Fruit fly (Drosophila melanogaster): Measurements from ENCODE around the gene Dnali1.

Dnali1 gene

DNA sequence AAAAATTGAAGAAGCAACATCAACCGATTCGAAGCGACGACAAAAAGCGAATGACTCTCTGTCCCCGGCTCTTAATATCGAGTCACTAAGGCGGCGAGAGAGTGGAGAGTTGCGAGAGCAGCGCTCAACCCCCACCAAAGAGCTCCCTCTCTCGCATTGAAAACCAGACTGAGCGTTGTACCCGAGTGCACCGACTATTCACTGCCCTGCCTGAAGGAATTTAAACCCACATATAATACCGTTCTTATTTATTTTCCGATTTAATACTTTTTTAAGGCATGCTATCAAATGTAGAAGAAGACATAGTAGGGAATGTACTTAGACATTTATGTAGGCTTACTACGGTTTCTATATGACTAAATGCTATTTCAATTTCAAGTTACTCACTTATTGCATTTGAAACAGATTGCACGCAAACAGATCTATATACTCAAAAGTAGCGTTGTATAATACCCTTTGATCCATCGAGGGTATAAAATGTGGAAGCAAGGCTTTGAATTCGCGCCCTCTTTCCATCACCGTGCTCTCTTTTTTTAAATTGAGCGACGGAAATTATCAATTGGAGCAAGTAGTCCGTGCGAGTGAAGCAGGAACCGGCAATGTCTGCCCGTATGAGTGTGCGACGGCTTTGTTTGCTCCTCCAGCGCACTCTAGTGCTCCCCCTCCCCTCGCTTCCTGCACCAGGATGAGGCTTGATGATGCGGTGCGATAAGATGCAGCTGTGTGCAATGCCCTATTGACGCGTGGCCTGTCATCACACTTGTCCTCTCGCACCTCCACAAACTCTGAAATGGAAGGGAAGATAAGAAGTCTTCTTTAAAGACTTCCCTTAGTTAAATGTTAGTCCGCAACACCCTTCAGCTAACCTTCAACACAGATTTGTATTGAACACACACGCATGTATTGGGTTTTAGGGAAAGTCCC is 5.7 kb downstream of the Dnali1 start, which contains the start of gene mthl5 (continued):
- TF ChIP-seq CG17186 (GFP tag; optimal IDR thresholded peaks at IDR 0.05) (peak; percentile 34), PHDP (tag; optimal IDR thresholded peaks at IDR 0.05) (peak; percentile 81), CG11247 (GFP tag; IDR thresholded peaks at IDR 0.05) (peak; percentile 48), Vsx1 (GFP tag; optimal IDR thresholded peaks at IDR 0.05) (peak; percentile 18), lola (GFP tag; optimal IDR thresholded peaks at IDR 0.05) (peak in 1 of 3 experiments; percentile 89), CG9932 (GFP tag; IDR thresholded peaks at IDR 0.05) (peak; percentile 61), CG8359 (GFP tag; optimal IDR thresholded peaks at IDR 0.05; ENCODE audit: borderline replicate concordance) (peak; percentile 69), MESR4 (GFP tag; optimal IDR thresholded peaks at IDR 0.05) (no peak), tin (GFP tag; optimal IDR thresholded peaks at IDR 0.05) (peak; percentile 86), CG31388 (GFP tag; optimal IDR thresholded peaks at IDR 0.05) (peak; percentile 31), pnt (GFP tag; optimal IDR thresholded peaks at IDR 0.05) (peak; percentile 75), schlank (tag; optimal IDR thresholded peaks at IDR 0.05) (peak; percentile 0), B-H2 (GFP tag; optimal IDR thresholded peaks at IDR 0.05) (no peak), bigmax (GFP tag; optimal IDR thresholded peaks at IDR 0.05) (no peak), CG6854 (GFP tag; optimal IDR thresholded peaks at IDR 0.05) (peak; percentile 43), Adf1 (GFP tag; IDR thresholded peaks at IDR 0.05) (no peak), Dref (GFP tag; IDR thresholded peaks at IDR 0.05) (no peak), crol (GFP tag; IDR thresholded peaks at IDR 0.05) (peak; percentile 10; the same call in 1 of the 2 replicates), CG14667 (GFP tag; IDR thresholded peaks at IDR 0.05) (peak; percentile 64), dysf (GFP tag; IDR thresholded peaks at IDR 0.05) (peak; percentile 78), CG10366 (GFP tag; IDR thresholded peaks at IDR 0.05) (peak; percentile 77), D (optimal IDR thresholded peaks at IDR 0.05) (no peak), D (GFP tag; optimal IDR thresholded peaks at IDR 0.05) (peak; percentile 87), CG33557 (GFP tag; optimal IDR thresholded peaks at IDR 0.05) (peak; percentile 81), exex (tag; optimal IDR thresholded peaks at IDR 0.05) (no peak), CG30431 (GFP tag; optimal IDR thresholded peaks at IDR 0.05) (peak; percentile 63), cato (GFP tag; optimal IDR thresholded peaks at IDR 0.05; ENCODE audit: borderline replicate concordance) (peak; percentile 78), stwl (tag; optimal IDR thresholded peaks at IDR 0.05) (peak; percentile 13), Rfx (GFP tag; IDR thresholded peaks at IDR 0.05) (peak; percentile 68), pb (GFP tag; optimal IDR thresholded peaks at IDR 0.05) (no peak), CG2120 (GFP tag; optimal IDR thresholded peaks at IDR 0.05) (peak; percentile 81), HLH4C (GFP tag; IDR thresholded peaks at IDR 0.05; ENCODE audit: partially characterized antibody) (0 out of 3 replicates have a peak, but pooled peaks have one; percentile 13), CG10959 (GFP tag; IDR thresholded peaks at IDR 0.05) (peak; percentile 80), CG3163 (GFP tag; optimal IDR thresholded peaks at IDR 0.05) (peak; percentile 72), CG6175 (GFP tag; IDR thresholded peaks at IDR 0.05) (no peak; the same call in 2 of the 3 replicates), z (GFP tag; IDR thresholded peaks at IDR 0.05) (peak; percentile 66; the same call in 2 of the 3 replicates), zen (tag; optimal IDR thresholded peaks at IDR 0.05) (peak; percentile 42), Six4 (GFP tag; optimal IDR thresholded peaks at IDR 0.05) (peak; percentile 71), CG6813 (GFP tag; optimal IDR thresholded peaks at IDR 0.05) (peak; percentile 45), Lpt (GFP tag; optimal IDR thresholded peaks at IDR 0.05) (no peak), CG3407 (GFP tag; optimal IDR thresholded peaks at IDR 0.05) (peak; percentile 55), dimm (GFP tag; IDR thresholded peaks at IDR 0.05) (0 out of 2 replicates have a peak, but pooled peaks have one; percentile 32), bbx (GFP tag; IDR thresholded peaks at IDR 0.05; ENCODE audit: partially characterized antibody) (no peak), CG4730 (GFP tag; IDR thresholded peaks at IDR 0.05) (peak; percentile 58), hb (GFP tag; IDR thresholded peaks at IDR 0.05; ENCODE audit: partially characterized antibody) (no peak), CG3847 (GFP tag; IDR thresholded peaks at IDR 0.05) (peak; percentile 63), bcd (GFP tag; optimal IDR thresholded peaks at IDR 0.05) (peak; percentile 83), Ets97D (GFP tag; optimal IDR thresholded peaks at IDR 0.05) (peak; percentile 31)

All from whole organism, embryonic.